Worm (Caenorhabditis elegans): ENCODE measurements around the gene sri-43.

- TF ChIP-seq nhr-237 (tag; optimal IDR thresholded peaks at IDR 0.05) (no peak), ztf-11 (tag; optimal IDR thresholded peaks at IDR 0.05) (no peak), nhr-12 (tag; optimal IDR thresholded peaks at IDR 0.05) (no peak), lin-13 (GFP tag; optimal IDR thresholded peaks at IDR 0.05) (no peak), unc-62 (GFP tag; optimal IDR thresholded peaks at IDR 0.05) (no peak), fos-1 (tag; optimal IDR thresholded peaks at IDR 0.05) (no peak), ztf-4 (tag; optimal IDR thresholded peaks at IDR 0.05) (no peak)
These were observed 31.2 kb downstream of the sri-43 start for ce11 chrII:3113289-3113688.

Measured in whole organism, L1 larva.